Worm (Caenorhabditis elegans) whole organism, early embryonic: ENCODE data around the gene Y53G8AM.6.

ENCODE experiments used
- B0310.2 ChIP-seq: sonication (generic microtip); optimal IDR thresholded peaks from 2 replicates; lab custom pipeline; 2016; ENCODE audit warnings: mild to moderate bottlenecking, missing genetic modification characterization, missing compliant biosample characterization
- F13C5.2 ChIP-seq: sonication (generic microtip); optimal IDR thresholded peaks from 2 replicates; lab custom pipeline; 2017; ENCODE audit warnings: mild to moderate bottlenecking, missing genetic modification characterization, inconsistent platforms, missing compliant biosample characterization
- aly-1 ChIP-seq: sonication (generic microtip); optimal IDR thresholded peaks from 2 replicates; lab custom pipeline; 2016; ENCODE audit warnings: missing genetic modification characterization, missing compliant biosample characterization
- ama-1 ChIP-seq: fragments of 150-350 bp; optimal IDR thresholded peaks from 2 replicates; lab custom pipeline; 2014
- ceh-36 ChIP-seq: sonication (generic microtip); optimal IDR thresholded peaks from 2 replicates; lab custom pipeline; 2016; ENCODE audit warnings: missing genetic modification characterization, inconsistent platforms, missing compliant biosample characterization
- flt-1 ChIP-seq: fragments of 200-800 bp; sonication (Bioruptor generic); IDR thresholded peaks from 2 replicates; pipeline ENCODE4 v1.3.6; 2022; ENCODE audit warnings: missing genetic modification characterization, missing compliant biosample characterization
- hmbx-1 ChIP-seq: sonication (generic microtip); optimal IDR thresholded peaks from 2 replicates; lab custom pipeline; 2016; ENCODE audit warnings: mild to moderate bottlenecking, missing genetic modification characterization, missing compliant biosample characterization
- tbx-11 ChIP-seq: fragments of 200-800 bp; sonication (Bioruptor generic); IDR thresholded peaks from 2 replicates; pipeline ENCODE4 v1.3.6; 2022; ENCODE audit warnings: missing genetic modification characterization, missing compliant biosample characterization

DNA sequence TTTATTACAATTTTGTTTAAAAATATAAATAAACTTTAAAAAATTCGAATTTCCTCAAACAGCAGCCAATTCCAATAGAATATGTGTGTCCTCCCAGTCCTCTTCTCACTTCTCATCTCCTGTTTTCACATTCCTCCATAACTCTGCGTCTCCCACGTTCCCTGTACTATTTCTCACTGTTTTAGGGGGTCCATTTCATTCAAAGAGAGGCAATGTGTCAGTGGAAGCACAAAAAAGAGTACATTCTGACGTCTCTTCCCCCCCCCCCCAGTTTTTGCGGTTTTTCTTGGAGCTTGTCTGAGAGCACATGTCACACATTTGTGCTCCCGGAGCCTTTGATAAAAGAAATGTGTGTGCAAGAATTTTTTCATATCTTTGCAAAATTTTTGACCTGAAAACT lies 45.0 kb upstream of the Y53G8AM.6 start:
- TF ChIP-seq ceh-36 (tag; lab: Kevin White, UChicago), result no peak
- TF ChIP-seq ama-1 (lab: Kevin White, UChicago), result no peak
- no peak for TF ChIP-seq B0310.2 (tag; lab: Kevin White, UChicago)
- no peak for TF ChIP-seq hmbx-1 (tag; lab: Kevin White, UChicago)
- TF ChIP-seq tbx-11 (GFP tag; lab: Robert Waterston, UW), result no peak
- TF ChIP-seq flt-1, result no peak
- no peak for TF ChIP-seq F13C5.2
- TF ChIP-seq aly-1, result no peak
